Worm (Caenorhabditis elegans) whole organism, L4/young adult: ENCODE results near the gene lips-1.

Experiments
- W03F9.2 ChIP-seq: fragments of 150-350 bp; optimal IDR thresholded peaks from 2 replicates; lab custom pipeline; 2014; ENCODE audit warnings: missing biosample characterization, missing genetic modification characterization
- him-1 ChIP-seq: sonication (generic microtip); optimal IDR thresholded peaks from 2 replicates; lab custom pipeline; 2016; ENCODE audit warnings: missing genotype, missing genetic modification reagents, missing genetic modification characterization, missing compliant biosample characterization

- TF ChIP-seq W03F9.2: no peak
- no peak for TF ChIP-seq him-1
These were observed 18.9 kb downstream of the lips-1 start for ce11 chrX:12511384-12512007.
